Worm (Caenorhabditis elegans): ENCODE results near the gene C13A2.9.
"Not testable (repeated sequence)": the region's sequence is repeated elsewhere in the genome, so short reads cannot be mapped to it uniquely, and the experiment has no call there.

The C13A2.9 gene

ce11 chrV:7264042-7264441 lies at the start of gene C13A2.9:
TSS of gene C13A2.9 (minus strand) at chrV:7264142.
- TF ChIP-seq dao-5 (tag; optimal IDR thresholded peaks at IDR 0.05) (no peak), W03F9.2 (tag; optimal IDR thresholded peaks at IDR 0.05) (no peak), him-1 (tag; optimal IDR thresholded peaks at IDR 0.05) (no peak)

DNA sequence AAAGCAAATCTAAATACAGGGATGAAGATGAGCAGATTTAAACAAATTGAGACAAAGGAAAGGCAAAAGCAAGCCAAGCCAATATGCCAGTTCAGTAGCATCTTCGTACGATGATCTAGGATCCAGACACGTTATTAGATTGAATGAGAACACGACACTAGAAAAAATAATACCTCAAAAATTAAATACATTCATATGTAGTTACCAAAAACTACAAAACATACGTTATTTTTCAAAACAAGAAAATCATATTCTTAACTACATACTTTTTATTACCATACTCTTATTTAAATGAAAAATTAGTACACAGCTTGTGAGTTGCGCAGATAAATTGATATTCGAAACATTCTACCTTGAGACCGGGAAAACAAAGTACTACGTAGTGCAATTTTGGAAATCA lies 49.3 kb upstream of the C13A2.9 start, which contains the start of gene srx-6:
Gene srx-6 (minus strand): TSS at position 101 of the 400 bp plus-strand sequence.
- TF ChIP-seq W03F9.2 (tag; optimal IDR thresholded peaks at IDR 0.05) (no peak), him-1 (tag; optimal IDR thresholded peaks at IDR 0.05) (no peak), dao-5 (tag; optimal IDR thresholded peaks at IDR 0.05) (no peak)

DNA sequence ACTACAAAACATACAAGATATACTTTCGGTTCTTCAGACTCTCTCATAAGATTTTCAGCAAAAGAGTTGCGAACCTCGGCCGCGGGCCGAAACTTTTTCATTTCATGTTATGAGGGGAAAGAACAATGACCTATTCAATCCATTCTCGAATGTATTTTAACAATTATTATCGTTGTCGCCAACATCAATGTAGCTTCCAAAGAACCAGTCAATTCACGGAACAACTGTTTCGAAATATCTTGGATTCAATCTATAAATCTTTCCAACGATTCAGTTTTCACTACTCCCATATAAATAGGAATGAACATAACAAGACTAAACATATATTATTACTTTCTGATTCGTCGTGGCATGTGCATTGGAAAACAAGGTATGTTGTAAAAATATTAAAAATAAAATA lies 43.1 kb upstream of the C13A2.9 start, which contains the start of gene F07G11.1:
Gene F07G11.1 (plus strand): TSS at position 301 of the 400 bp plus-strand sequence.
- TF ChIP-seq him-1 (tag; optimal IDR thresholded peaks at IDR 0.05) (no peak), W03F9.2 (tag; optimal IDR thresholded peaks at IDR 0.05) (no peak), dao-5 (tag; optimal IDR thresholded peaks at IDR 0.05) (no peak)

- not testable (repeated sequence) for TF ChIP-seq dao-5, W03F9.2, him-1 (tag; optimal IDR thresholded peaks at IDR 0.05)
Observed at ce11 chrV:7304506-7304905, 40.6 kb upstream of the C13A2.9 start, which contains the start of gene F07G11.2. TSS of gene F07G11.2 (plus strand) at chrV:7304806.

ce11 chrV:7298463-7298862 lies 34.5 kb upstream of the C13A2.9 start, which contains the start of gene F07G11.3:
TSS of gene F07G11.3 (plus strand) at chrV:7298763.
- TF ChIP-seq him-1 (tag; optimal IDR thresholded peaks at IDR 0.05) (no peak), W03F9.2 (tag; optimal IDR thresholded peaks at IDR 0.05) (no peak), dao-5 (tag; optimal IDR thresholded peaks at IDR 0.05) (no peak)

- TF ChIP-seq W03F9.2 (tag; optimal IDR thresholded peaks at IDR 0.05) (no peak), him-1 (tag; optimal IDR thresholded peaks at IDR 0.05) (no peak), dao-5 (tag; optimal IDR thresholded peaks at IDR 0.05) (no peak)
Observed at ce11 chrV:7297263-7297662, 33.3 kb upstream of the C13A2.9 start, which contains the start of gene srj-32. TSS of gene srj-32 (minus strand) at chrV:7297363.

DNA sequence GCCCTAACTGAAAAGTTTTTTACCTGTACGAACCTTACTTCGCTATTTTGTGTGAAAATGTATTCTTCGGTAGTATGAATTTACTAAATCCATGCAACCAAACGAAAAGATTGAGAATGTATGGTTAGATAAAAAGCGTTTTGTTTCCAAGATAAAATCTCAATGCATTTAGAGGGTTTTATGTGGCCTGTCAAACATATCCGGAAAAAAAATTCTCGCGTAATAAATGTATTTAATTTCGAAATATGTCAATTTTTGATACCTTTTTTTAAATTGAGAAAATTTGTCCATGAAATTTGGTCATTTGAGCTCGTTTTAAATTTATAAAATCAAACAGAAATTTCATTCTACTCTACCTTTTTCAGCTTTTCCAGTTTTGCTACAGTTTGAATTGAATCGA lies 31.3 kb upstream of the C13A2.9 start, which contains the start of gene F07G11.4:
Gene F07G11.4 (minus strand): TSS at position 101 of the 400 bp plus-strand sequence.
- no peak for TF ChIP-seq W03F9.2 (tag; optimal IDR thresholded peaks at IDR 0.05)
- TF ChIP-seq him-1 (tag; optimal IDR thresholded peaks at IDR 0.05) = no peak
- no peak for TF ChIP-seq dao-5 (tag; optimal IDR thresholded peaks at IDR 0.05)

DNA sequence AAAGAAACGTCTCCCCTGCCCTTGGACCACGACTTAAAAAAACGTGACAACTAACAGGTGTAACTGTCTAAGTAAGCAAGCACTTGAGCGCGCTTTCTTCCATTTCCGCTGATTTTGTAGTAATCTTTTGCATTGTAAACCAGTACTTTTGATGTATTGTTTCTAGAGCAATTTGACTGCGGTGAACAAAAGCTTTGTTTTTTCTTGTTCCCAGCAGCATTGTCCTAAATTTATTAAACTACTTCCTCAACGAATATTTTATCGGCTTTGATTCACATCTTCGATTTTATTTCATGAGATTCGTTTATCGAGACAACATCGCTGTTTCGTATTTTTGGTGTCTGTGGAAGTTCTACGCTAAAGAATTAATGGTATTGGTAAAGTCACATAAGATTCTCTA lies 24.8 kb upstream of the C13A2.9 start, which contains the start of gene C13A2.1:
Gene C13A2.1 (plus strand): TSS at position 301 of the 400 bp plus-strand sequence.
- no peak for TF ChIP-seq him-1 (tag; optimal IDR thresholded peaks at IDR 0.05)
- no peak for TF ChIP-seq dao-5 (tag; optimal IDR thresholded peaks at IDR 0.05)
- no peak for TF ChIP-seq W03F9.2 (tag; optimal IDR thresholded peaks at IDR 0.05)

DNA sequence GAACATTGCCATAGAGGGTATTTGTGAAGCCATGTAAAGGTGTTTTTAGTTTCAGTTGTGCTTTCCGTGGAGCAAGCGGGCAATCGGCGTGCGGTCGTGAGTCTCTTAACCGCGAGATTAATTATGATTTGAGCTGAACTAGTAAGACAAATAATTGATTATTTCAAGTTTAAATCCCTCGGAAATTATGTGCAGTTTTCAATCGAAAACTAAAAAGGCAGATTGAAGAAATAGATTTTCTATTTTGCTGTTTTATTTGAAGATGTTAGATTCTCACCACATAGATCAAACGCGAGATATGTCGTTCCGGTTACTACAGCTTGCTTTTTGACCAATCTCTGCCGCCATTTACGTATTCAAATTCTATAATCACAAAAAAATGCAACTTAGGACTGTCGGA lies 18.1 kb upstream of the C13A2.9 start, which contains the start of gene C13A2.3:
Gene C13A2.3 (plus strand): TSS at position 301 of the 400 bp plus-strand sequence.
- TF ChIP-seq W03F9.2 (tag; optimal IDR thresholded peaks at IDR 0.05) (no peak), him-1 (tag; optimal IDR thresholded peaks at IDR 0.05) (no peak), dao-5 (tag; optimal IDR thresholded peaks at IDR 0.05) (no peak)

DNA sequence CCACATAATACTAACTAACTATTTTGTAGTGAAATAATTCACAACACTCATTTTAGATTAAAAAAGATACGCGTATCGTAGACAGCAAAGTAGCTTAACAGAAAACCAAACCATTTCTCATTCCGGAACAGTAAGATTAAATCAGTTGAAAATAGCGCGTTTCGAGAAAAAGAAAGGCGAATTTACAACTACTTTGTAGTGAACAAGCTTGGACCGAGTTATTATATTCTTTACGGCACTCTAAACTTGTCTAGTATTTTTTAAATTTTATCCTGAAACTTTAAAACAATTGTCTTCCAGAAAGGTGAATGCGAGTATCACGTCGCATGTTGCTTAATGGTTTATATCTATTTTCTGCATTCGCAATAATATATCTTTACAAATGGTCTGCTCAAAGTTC lies 15.1 kb upstream of the C13A2.9 start, which contains the start of gene C13A2.4:
Gene C13A2.4 (plus strand): TSS at position 301 of the 400 bp plus-strand sequence.
- TF ChIP-seq him-1 (tag; optimal IDR thresholded peaks at IDR 0.05) (no peak), dao-5 (tag; optimal IDR thresholded peaks at IDR 0.05) (no peak), W03F9.2 (tag; optimal IDR thresholded peaks at IDR 0.05) (no peak)

ce11 chrV:7275491-7275890 lies 11.5 kb upstream of the C13A2.9 start, which contains the start of gene C13A2.5:
TSS of gene C13A2.5 (plus strand) at chrV:7275791.
- TF ChIP-seq W03F9.2 (tag; optimal IDR thresholded peaks at IDR 0.05) (no peak), dao-5 (tag; optimal IDR thresholded peaks at IDR 0.05) (no peak), him-1 (tag; optimal IDR thresholded peaks at IDR 0.05) (no peak)

DNA sequence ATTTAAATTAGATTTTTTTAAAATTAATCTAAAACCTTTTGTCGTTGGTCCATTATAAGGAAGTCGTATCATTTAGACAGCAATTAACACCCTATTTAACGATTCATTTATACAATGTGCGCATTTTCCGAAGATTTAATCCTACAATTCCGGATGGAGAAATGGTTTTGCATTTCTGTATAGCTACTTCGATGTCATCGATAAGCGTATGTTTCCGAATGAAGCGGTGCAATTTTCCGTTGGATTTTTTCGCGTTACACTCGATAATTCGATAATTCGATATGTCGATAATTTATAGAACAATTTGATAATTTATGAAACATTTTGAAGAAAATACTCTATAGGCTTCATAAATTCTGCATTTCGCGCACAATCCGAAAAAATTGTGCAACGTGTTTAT lies 11.1 kb upstream of the C13A2.9 start, which contains the start of gene C13A2.10:
Gene C13A2.10 (minus strand): TSS at position 101 of the 400 bp plus-strand sequence.
- TF ChIP-seq him-1 (tag; optimal IDR thresholded peaks at IDR 0.05) (no peak), W03F9.2 (tag; optimal IDR thresholded peaks at IDR 0.05) (no peak), dao-5 (tag; optimal IDR thresholded peaks at IDR 0.05) (no peak)

- no peak for TF ChIP-seq dao-5 (tag; optimal IDR thresholded peaks at IDR 0.05)
- TF ChIP-seq him-1 (tag; optimal IDR thresholded peaks at IDR 0.05) = no peak
- TF ChIP-seq W03F9.2 (tag; optimal IDR thresholded peaks at IDR 0.05) = no peak
Observed at ce11 chrV:7269399-7269798, 5.5 kb upstream of the C13A2.9 start, which contains the start of gene C13A2.6. TSS of gene C13A2.6 (plus strand) at chrV:7269699.

- no peak for TF ChIP-seq him-1 (tag; optimal IDR thresholded peaks at IDR 0.05)
- TF ChIP-seq dao-5 (tag; optimal IDR thresholded peaks at IDR 0.05) = no peak
- TF ChIP-seq W03F9.2 (tag; optimal IDR thresholded peaks at IDR 0.05) = no peak
Observed at ce11 chrV:7266021-7266420, 2.1 kb upstream of the C13A2.9 start, which contains the start of gene C13A2.7. TSS of gene C13A2.7 (plus strand) at chrV:7266321.
